Fruit fly (Drosophila melanogaster): ENCODE results near the gene Atg4b.

Gene Atg4b

DNA sequence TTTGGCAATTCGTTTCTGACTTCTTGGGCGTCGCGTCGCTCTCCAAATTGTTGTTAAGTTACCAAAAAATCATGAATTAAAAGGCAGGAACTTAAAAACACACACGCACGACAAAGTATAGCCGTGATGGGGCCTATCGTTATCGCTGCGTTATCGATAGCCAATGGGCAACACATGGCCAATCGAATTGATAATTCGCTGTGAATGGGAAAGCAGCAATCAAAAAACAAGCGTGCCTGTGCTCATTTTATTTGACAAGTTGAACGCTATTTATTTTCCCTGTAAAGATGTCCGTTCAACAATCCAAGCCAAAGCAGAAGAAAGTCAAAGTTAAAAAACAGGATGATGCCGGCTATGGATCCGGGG is 10.7 kb downstream of the Atg4b start, which contains the start of the genes Surf4 and CG31301 (continued):
- TF ChIP-seq CG2889 (GFP tag; IDR thresholded peaks at IDR 0.05) = no peak
- TF ChIP-seq Bgb (GFP tag; IDR thresholded peaks at IDR 0.05; ENCODE audit: partially characterized antibody) = peak; percentile 76
- TF ChIP-seq YL-1 (GFP tag; optimal IDR thresholded peaks at IDR 0.05) = peak; percentile 61
- no peak for TF ChIP-seq CG16815 (GFP tag; optimal IDR thresholded peaks at IDR 0.05)
- TF ChIP-seq CG31365 (tag; optimal IDR thresholded peaks at IDR 0.05) = no peak
- TF ChIP-seq CG14965 (GFP tag; optimal IDR thresholded peaks at IDR 0.05; ENCODE audit: borderline replicate concordance) = no peak
- no peak for TF ChIP-seq CG18476 (GFP tag; optimal IDR thresholded peaks at IDR 0.05)
- TF ChIP-seq CG8478 (optimal IDR thresholded peaks at IDR 0.05) = no peak
- TF ChIP-seq Hmx (GFP tag; optimal IDR thresholded peaks at IDR 0.05) = no peak
- peak; percentile 34 for TF ChIP-seq CG12659 (GFP tag; optimal IDR thresholded peaks at IDR 0.05)
- no peak for TF ChIP-seq dmrt11E (tag; optimal IDR thresholded peaks at IDR 0.05)
- peak; percentile 61; the same call in 3 of the 4 replicates for TF ChIP-seq Dll (GFP tag; IDR thresholded peaks at IDR 0.05; ENCODE audit: partially characterized antibody)
- no peak for TF ChIP-seq Hr3 (GFP tag; optimal IDR thresholded peaks at IDR 0.05)
- TF ChIP-seq CG4730 (GFP tag; IDR thresholded peaks at IDR 0.05) = no peak
- TF ChIP-seq CG3995 (GFP tag; optimal IDR thresholded peaks at IDR 0.05) = peak; percentile 50
- TF ChIP-seq CG7987 (GFP tag; optimal IDR thresholded peaks at IDR 0.05) = peak; percentile 26
- TF ChIP-seq CG10147 (GFP tag; optimal IDR thresholded peaks at IDR 0.05) = no peak
- TF ChIP-seq CG34224 (GFP tag; IDR thresholded peaks at IDR 0.05; ENCODE audit: partially characterized antibody) = peak; percentile 64
- no peak for TF ChIP-seq NC2β (GFP tag; optimal IDR thresholded peaks at IDR 0.05)
- peak; percentile 39 for TF ChIP-seq Sin3A (optimal IDR thresholded peaks at IDR 0.05)
- TF ChIP-seq CG16779 (GFP tag; IDR thresholded peaks at IDR 0.05) = no peak
- TF ChIP-seq Ptx1 (GFP tag; IDR thresholded peaks at IDR 0.05) = no peak
- peak; percentile 17; the same call in 1 of the 3 replicates for TF ChIP-seq CG34422 (GFP tag; IDR thresholded peaks at IDR 0.05)
- TF ChIP-seq tap (tag; optimal IDR thresholded peaks at IDR 0.05) = no peak
- TF ChIP-seq ash1 (GFP tag; optimal IDR thresholded peaks at IDR 0.05) = no peak
- TF ChIP-seq sug (tag; optimal IDR thresholded peaks at IDR 0.05) = no peak
- TF ChIP-seq sr (GFP tag; IDR thresholded peaks at IDR 0.05) = no peak
- no peak for TF ChIP-seq nerfin-1 (tag; optimal IDR thresholded peaks at IDR 0.05)
- peak; percentile 23 for TF ChIP-seq sens (GFP tag)
- TF ChIP-seq Taf1 (GFP tag; IDR thresholded peaks at IDR 0.05) = no peak
- no peak for TF ChIP-seq CG7357 (GFP tag; IDR thresholded peaks at IDR 0.05)
- no peak for TF ChIP-seq ap (GFP tag; IDR thresholded peaks at IDR 0.05)
- TF ChIP-seq stc (GFP tag; IDR thresholded peaks at IDR 0.05) = no peak
- no peak for TF ChIP-seq CG5953 (GFP tag; IDR thresholded peaks at IDR 0.05)
- TF ChIP-seq CG31224 (GFP tag; IDR thresholded peaks at IDR 0.05) = no peak
- no peak for TF ChIP-seq CG9797 (GFP tag; optimal IDR thresholded peaks at IDR 0.05)
- TF ChIP-seq Ets97D (GFP tag; optimal IDR thresholded peaks at IDR 0.05) = peak; percentile 71
- no peak for TF ChIP-seq ara (GFP tag; IDR thresholded peaks at IDR 0.05)
- no peak for TF ChIP-seq CG3847 (GFP tag; IDR thresholded peaks at IDR 0.05)
- TF ChIP-seq CG2199 (GFP tag; IDR thresholded peaks at IDR 0.05) = 0 out of 3 replicates have a peak, but pooled peaks have one; percentile 19
- TF ChIP-seq CG10431 (GFP tag; optimal IDR thresholded peaks at IDR 0.05) = no peak
- no peak for TF ChIP-seq az2 (GFP tag; optimal IDR thresholded peaks at IDR 0.05)
- TF ChIP-seq MESR4 (GFP tag; optimal IDR thresholded peaks at IDR 0.05) = peak; percentile 77
- TF ChIP-seq caup (GFP tag; optimal IDR thresholded peaks at IDR 0.05; ENCODE audit: severe bottlenecking) = no peak
- no peak for TF ChIP-seq MTF-1 (GFP tag; optimal IDR thresholded peaks at IDR 0.05; ENCODE audit: borderline replicate concordance)
- peak; percentile 49 for TF ChIP-seq inv (GFP tag; IDR thresholded peaks at IDR 0.05; ENCODE audit: partially characterized antibody)
- TF ChIP-seq sisA (GFP tag; IDR thresholded peaks at IDR 0.05) = no peak
- peak; percentile 53; the same call in 2 of the 3 replicates for TF ChIP-seq Doc3 (GFP tag; IDR thresholded peaks at IDR 0.05; ENCODE audit: partially characterized antibody)
- no peak for TF ChIP-seq gcm2 (GFP tag; optimal IDR thresholded peaks at IDR 0.05)
- no peak for TF ChIP-seq bigmax (GFP tag; optimal IDR thresholded peaks at IDR 0.05)
- TF ChIP-seq mirr (GFP tag; optimal IDR thresholded peaks at IDR 0.05) = no peak
- TF ChIP-seq dm (GFP tag; optimal IDR thresholded peaks at IDR 0.05) = peak; percentile 91
